Worm (Caenorhabditis elegans): Measurements from ENCODE around the gene ubxn-2.

ce11 chrIV:2670664-2671063 lies 55.0 kb downstream of the ubxn-2 start:
- TF ChIP-seq gmeb-2 (tag; optimal IDR thresholded peaks at IDR 0.05) (no peak), elt-4 (tag; optimal IDR thresholded peaks at IDR 0.05) (no peak), ceh-18 (tag; optimal IDR thresholded peaks at IDR 0.05) (no peak), ceh-34 (tag; optimal IDR thresholded peaks at IDR 0.05) (no peak), F13H6.1 (tag; optimal IDR thresholded peaks at IDR 0.05) (no peak), ceh-30 (tag; optimal IDR thresholded peaks at IDR 0.05) (no peak), hlh-15 (tag; optimal IDR thresholded peaks at IDR 0.05) (no peak), fkh-10 (GFP tag; optimal IDR thresholded peaks at IDR 0.05) (no peak), ref-2 (tag; optimal IDR thresholded peaks at IDR 0.05) (no peak), nfya-1 (tag; optimal IDR thresholded peaks at IDR 0.05) (no peak), tbx-2 (tag; optimal IDR thresholded peaks at IDR 0.05) (no peak)
